Worm (Caenorhabditis elegans) whole organism, mixed stage, embryonic: ENCODE data around the gene F59E12.17.

ENCODE experiments used
- ham-2 ChIP-seq: fragments of 200-800 bp; sonication (Bioruptor generic); optimal IDR thresholded peaks from 2 replicates; lab custom pipeline; 2018; ENCODE audit warnings: mild to moderate bottlenecking, missing genetic modification characterization, missing compliant biosample characterization
- mep-1 ChIP-seq: fragments of 150-350 bp; optimal IDR thresholded peaks from 2 replicates; lab custom pipeline; 2017; ENCODE audit warnings: missing biosample characterization, missing genetic modification reagents, missing genetic modification characterization, inconsistent platforms
- nhr-12 ChIP-seq: fragments of 150-350 bp; optimal IDR thresholded peaks from 2 replicates; lab custom pipeline; 2014; ENCODE audit warnings: missing biosample characterization, missing genetic modification characterization
- nhr-76 ChIP-seq: sonication (generic microtip); optimal IDR thresholded peaks from 2 replicates; lab custom pipeline; 2017; ENCODE audit warnings: missing biosample characterization, missing genetic modification characterization
- snpc-4 ChIP-seq: fragments of 150-350 bp; optimal IDR thresholded peaks from 2 replicates; lab custom pipeline; 2014; ENCODE audit warnings: missing biosample characterization, missing genetic modification characterization
- unc-120 ChIP-seq: sonication (generic microtip); optimal IDR thresholded peaks from 2 replicates; lab custom pipeline; 2017; ENCODE audit warnings: missing genetic modification characterization, missing compliant biosample characterization; ENCODE audit not compliant: poor library complexity, severe bottlenecking
- unc-39 ChIP-seq: fragments of 150-350 bp; optimal IDR thresholded peaks from 2 replicates; lab custom pipeline; 2014; ENCODE audit warnings: missing biosample characterization, missing genetic modification characterization
- unc-62 ChIP-seq: fragments of 150-350 bp; optimal IDR thresholded peaks from 2 replicates; lab custom pipeline; 2014; ENCODE audit warnings: missing biosample characterization, missing genetic modification reagents, missing genetic modification characterization
- ztf-11 ChIP-seq: fragments of 150-350 bp; optimal IDR thresholded peaks from 2 replicates; lab custom pipeline; 2014; ENCODE audit warnings: missing biosample characterization, missing genetic modification characterization

DNA sequence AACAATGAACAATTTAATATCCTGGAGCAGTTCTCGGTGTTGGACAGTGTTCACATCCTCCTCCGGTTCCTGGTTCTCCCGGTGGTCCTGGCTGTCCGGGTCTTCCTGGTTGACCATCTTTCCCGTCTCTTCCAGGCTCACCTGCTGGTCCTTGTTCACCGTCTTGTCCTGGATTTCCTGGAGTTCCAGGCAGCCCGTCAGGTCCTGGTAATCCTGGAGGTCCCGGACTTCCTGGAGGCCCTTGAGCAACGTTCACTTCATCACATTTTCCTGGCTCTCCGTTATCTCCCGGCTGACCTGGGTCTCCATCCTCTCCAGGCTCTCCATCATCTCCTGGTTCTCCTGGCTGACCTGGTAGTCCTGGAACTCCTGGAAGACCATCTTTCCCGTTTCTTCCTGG is 2.2 kb upstream of the F59E12.17 start:
- TF ChIP-seq nhr-76 (no peak), ham-2 (GFP tag; lab: Kevin White, UChicago) (no peak), unc-39 (tag; lab: Kevin White, UChicago) (no peak), unc-120 (tag; lab: Kevin White, UChicago) (no peak), nhr-12 (tag; lab: Kevin White, UChicago) (no peak), snpc-4 (tag; lab: Kevin White, UChicago) (no peak), unc-62 (no peak), mep-1 (tag; lab: Kevin White, UChicago) (no peak), ztf-11 (tag; lab: Kevin White, UChicago) (no peak)
